Worm (Caenorhabditis elegans) whole organism, young adult: ENCODE results near the gene pas-2.

Experiments
- ceh-27 ChIP-seq: fragments of 200-800 bp; sonication (Bioruptor generic); optimal IDR thresholded peaks from 2 replicates; lab custom pipeline; 2018; ENCODE audit warnings: mild to moderate bottlenecking, missing genetic modification characterization, moderate library complexity, missing compliant biosample characterization
- dpl-1 ChIP-seq: fragments of 150-350 bp; optimal IDR thresholded peaks from 2 replicates; lab custom pipeline; 2014; ENCODE audit warnings: missing biosample characterization, missing genetic modification reagents, missing genetic modification characterization
- egl-18 ChIP-seq: fragments of 200-800 bp; sonication (Bioruptor generic); IDR thresholded peaks from 2 replicates; pipeline ENCODE4 v1.3.6; 2022; ENCODE audit warnings: missing genetic modification reagents, missing genetic modification characterization, missing compliant biosample characterization
- madf-8 ChIP-seq: fragments of 200-800 bp; sonication (Bioruptor generic); conservative IDR thresholded peaks from 2 replicates; pipeline ENCODE4 v1.3.6; 2022; ENCODE audit warnings: missing genetic modification reagents, missing genetic modification characterization, missing compliant biosample characterization
- pha-4 ChIP-seq: fragments of 150-350 bp; sonication (generic microtip); optimal IDR thresholded peaks from 2 replicates; lab custom pipeline; 2014; ENCODE audit warnings: missing biosample characterization, missing genetic modification reagents, missing genetic modification characterization
- snpc-4 ChIP-seq, 5 experiments: fragments of 150-350 bp in 1 of 5; sonication (generic microtip) in 4 of 5; optimal IDR thresholded peaks; 2 replicates each; lab custom pipeline; 2014 to 2018; ENCODE audit warnings: missing genetic modification characterization in 5 of 5, missing biosample characterization in 3 of 5, antibody characterized with exemption in 2 of 5, mild to moderate bottlenecking in 2 of 5, missing compliant biosample characterization in 2 of 5, missing genotype in 2 of 5, moderate library complexity in 2 of 5, missing genetic modification reagents in 1 of 5
- unc-62 ChIP-seq: fragments of 150-350 bp; optimal IDR thresholded peaks from 2 replicates; lab custom pipeline; 2014; ENCODE audit warnings: missing biosample characterization, missing genetic modification reagents, missing genetic modification characterization
- zim-3 ChIP-seq: sonication (generic microtip); optimal IDR thresholded peaks from 2 replicates; lab custom pipeline; 2017; ENCODE audit warnings: mild to moderate bottlenecking, missing genetic modification characterization, moderate library complexity, missing compliant biosample characterization
- ztf-22 ChIP-seq: fragments of 200-800 bp; sonication (Bioruptor generic); optimal IDR thresholded peaks from 2 replicates; lab custom pipeline; 2018; ENCODE audit warnings: mild to moderate bottlenecking, missing genetic modification characterization, moderate library complexity, missing compliant biosample characterization
- ztf-28 ChIP-seq: fragments of 200-800 bp; sonication (Bioruptor generic); IDR thresholded peaks from 2 replicates; pipeline ENCODE4 v1.3.6; 2022; ENCODE audit warnings: missing genetic modification reagents, missing genetic modification characterization, missing compliant biosample characterization

- TF ChIP-seq pha-4 (tag; lab: Kevin White, UChicago) (no peak), snpc-4 (GFP tag; optimal IDR thresholded peaks at IDR 0.05; lab: Kevin White, UChicago) (no peak), snpc-4 (tag; optimal IDR thresholded peaks at IDR 0.05; lab: Kevin White, UChicago) (no peak), unc-62 (GFP tag; lab: Kevin White, UChicago) (no peak), dpl-1 (GFP tag; lab: Kevin White, UChicago) (no peak), zim-3 (tag; lab: Kevin White, UChicago) (no peak), egl-18 (GFP tag; lab: Robert Waterston, UW) (no peak), ztf-28 (GFP tag; lab: Robert Waterston, UW) (no peak), madf-8 (no peak), ceh-27 (no peak), ztf-22 (GFP tag; lab: Kevin White, UChicago) (no peak)
Measured at ce11 chrV:10720876-10721275, 49.3 kb upstream of the pas-2 start.
